Worm (Caenorhabditis elegans): ENCODE data around the gene D1014.2.

DNA sequence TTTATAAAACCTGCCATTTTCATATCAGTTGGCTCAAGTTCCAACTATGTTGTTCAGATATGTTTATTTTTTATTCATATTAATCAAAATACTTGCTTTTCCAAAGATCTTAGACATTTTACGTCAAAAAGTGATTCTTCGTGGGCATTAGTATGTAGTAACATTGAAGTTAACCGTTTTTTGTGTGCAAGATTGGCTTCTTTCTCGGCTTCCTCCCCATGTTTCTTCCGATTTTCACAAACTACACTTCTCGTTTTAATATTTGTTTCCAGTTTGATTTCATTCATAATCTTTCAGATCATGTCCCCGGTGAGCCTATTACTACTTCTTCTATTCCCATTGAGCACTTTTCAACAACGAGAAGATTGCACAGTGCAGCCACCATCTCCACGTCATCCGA is 13.7 kb downstream of the D1014.2 start, which contains the start of gene sul-2:
- TF ChIP-seq hmg-4 (GFP tag; optimal IDR thresholded peaks at IDR 0.05), result no peak
- TF ChIP-seq tra-4 (tag; optimal IDR thresholded peaks at IDR 0.05), result no peak
- no peak for TF ChIP-seq tbx-11 (GFP tag; IDR thresholded peaks at IDR 0.05)
- no peak for TF ChIP-seq pes-1 (GFP tag; IDR thresholded peaks at IDR 0.05)
- no peak for TF ChIP-seq flt-1 (GFP tag; IDR thresholded peaks at IDR 0.05)
- TF ChIP-seq ets-7 (tag; optimal IDR thresholded peaks at IDR 0.05), result no peak
- no peak for TF ChIP-seq F13C5.2 (tag; optimal IDR thresholded peaks at IDR 0.05)
- TF ChIP-seq ama-1 (optimal IDR thresholded peaks at IDR 0.05), result no peak
- TF ChIP-seq sea-1 (GFP tag; conservative IDR thresholded peaks at IDR 0.05), result no peak
- no peak for TF ChIP-seq hmbx-1 (tag; optimal IDR thresholded peaks at IDR 0.05)
